Worm (Caenorhabditis elegans): Measurements from ENCODE around the gene srz-75.

- TF ChIP-seq cog-1 (tag; optimal IDR thresholded peaks at IDR 0.05), result no peak
- no peak for TF ChIP-seq ref-1 (GFP tag; conservative IDR thresholded peaks at IDR 0.05)
- no peak for TF ChIP-seq ztf-29 (GFP tag; IDR thresholded peaks at IDR 0.05)
Measured at ce11 chrIV:16293889-16294288, 3.2 kb upstream of the srz-75 start.

All from whole organism, midembryonic.